Fruit fly (Drosophila melanogaster): ENCODE results near the gene Gr68a.

DNA sequence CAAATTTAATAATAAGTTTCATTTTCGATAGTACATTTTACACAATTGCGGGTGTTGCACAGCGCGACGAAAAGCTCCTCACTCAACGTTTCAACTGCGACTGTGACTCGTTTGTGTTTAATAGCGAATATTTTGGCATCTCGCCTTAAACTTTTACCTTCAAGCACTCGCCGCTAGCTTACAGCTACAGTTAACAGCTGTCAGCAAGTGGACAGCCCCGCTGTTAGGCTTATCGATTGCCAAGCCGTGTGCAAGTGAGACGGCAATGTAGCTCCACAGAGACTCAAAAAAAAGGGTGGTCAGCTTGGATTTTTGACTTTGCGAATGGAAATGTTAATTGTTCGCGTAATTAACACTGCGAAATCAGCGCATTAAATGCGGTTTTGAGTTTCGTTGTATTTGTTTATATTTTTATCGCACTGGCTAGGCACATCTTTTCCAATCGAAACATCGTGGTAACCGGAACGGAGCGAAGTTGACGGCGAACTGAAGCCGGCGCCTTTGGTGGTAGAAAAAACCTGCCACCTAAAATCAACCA is 14.7 kb downstream of the Gr68a start, which contains the start of gene loaf:
- no peak for TF ChIP-seq ttk (optimal IDR thresholded peaks at IDR 0.05)
- no peak for TF ChIP-seq Sin3A (optimal IDR thresholded peaks at IDR 0.05)
